Worm (Caenorhabditis elegans): ENCODE measurements around the gene F31D4.2.

ce11 chrV:20807038-20807437, 38.3 kb downstream of the F31D4.2 start, which contains the start of gene Y44A6D.6:
- TF ChIP-seq elt-1 (tag; optimal IDR thresholded peaks at IDR 0.05; ENCODE audit: borderline replicate concordance, insufficient read depth) (no peak), pha-4 (tag; optimal IDR thresholded peaks at IDR 0.05) (no peak), elt-3 (tag; optimal IDR thresholded peaks at IDR 0.05) (no peak), mep-1 (tag; optimal IDR thresholded peaks at IDR 0.05) (no peak), nhr-237 (tag; optimal IDR thresholded peaks at IDR 0.05) (no peak), drap-1 (GFP tag; optimal IDR thresholded peaks at IDR 0.05) (no peak), sptf-1 (tag; optimal IDR thresholded peaks at IDR 0.05) (no peak), lsy-2 (tag; optimal IDR thresholded peaks at IDR 0.05) (no peak), unc-39 (tag; optimal IDR thresholded peaks at IDR 0.05) (no peak)

All from whole organism, mixed stage, embryonic.